Fruit fly (Drosophila melanogaster) whole organism, embryonic: ENCODE results near the gene Eip63F-1.
A peak's percentile ranks its signal among the peaks of the same experiment; 100 is the strongest.

Source experiments
- Abd-B ChIP-seq: fragments of 200-800 bp; sonication (Bioruptor generic); optimal IDR thresholded peaks from 2 replicates; lab custom pipeline; 2018; ENCODE audit warnings: missing biosample characterization, mild to moderate bottlenecking, missing genetic modification characterization, moderate library complexity
- B-H2 ChIP-seq: fragments of 200-800 bp; sonication (Bioruptor generic); optimal IDR thresholded peaks from 2 replicates; lab custom pipeline; 2018; ENCODE audit warnings: missing biosample characterization, mild to moderate bottlenecking, missing genetic modification characterization
- BtbVII ChIP-seq: fragments of 200-800 bp; sonication (Bioruptor generic); optimal IDR thresholded peaks from 3 replicates; lab custom pipeline; 2017; ENCODE audit warnings: missing biosample characterization, mild to moderate bottlenecking, missing genetic modification characterization
- CG10543 ChIP-seq: fragments of 200-800 bp; sonication (Bioruptor generic); optimal IDR thresholded peaks from 3 replicates; lab custom pipeline; 2017; ENCODE audit warnings: missing biosample characterization, mild to moderate bottlenecking, missing genetic modification characterization, moderate library complexity
- CG11456 ChIP-seq: fragments of 200-800 bp; sonication (Bioruptor generic); IDR thresholded peaks from 3 replicates; pipeline ENCODE4 v1.3.6; 2022; ENCODE audit warnings: missing biosample characterization, missing genetic modification characterization
- CG13123 ChIP-seq: fragments of 200-800 bp; sonication (Bioruptor generic); optimal IDR thresholded peaks from 2 replicates; lab custom pipeline; 2016; ENCODE audit warnings: missing biosample characterization, missing genetic modification characterization
- CG13296 ChIP-seq: fragments of 200-800 bp; sonication (Bioruptor generic); optimal IDR thresholded peaks from 3 replicates; lab custom pipeline; 2018; ENCODE audit warnings: missing biosample characterization, mild to moderate bottlenecking, missing genetic modification characterization
- CG13624 ChIP-seq: fragments of 200-800 bp; sonication (Bioruptor generic); optimal IDR thresholded peaks from 2 replicates; lab custom pipeline; 2016; ENCODE audit warnings: missing biosample characterization, missing genetic modification characterization
- CG1602 ChIP-seq: fragments of 200-800 bp; sonication (Bioruptor generic); optimal IDR thresholded peaks from 3 replicates; lab custom pipeline; 2016; ENCODE audit warnings: missing biosample characterization, missing genetic modification characterization
- CG2120 ChIP-seq: fragments of 200-800 bp; sonication (Bioruptor generic); optimal IDR thresholded peaks from 3 replicates; lab custom pipeline; 2016; ENCODE audit warnings: missing biosample characterization, missing genetic modification characterization
- CG2199 ChIP-seq: fragments of 200-800 bp; sonication (Bioruptor generic); IDR thresholded peaks from 3 replicates; pipeline ENCODE4 v1.3.6; 2022; ENCODE audit warnings: missing biosample characterization, missing genetic modification characterization
- CG2712 ChIP-seq: fragments of 200-800 bp; optimal IDR thresholded peaks from 3 replicates; lab custom pipeline; 2019; ENCODE audit warnings: missing biosample characterization, mild to moderate bottlenecking, missing genetic modification characterization, moderate library complexity
- CG2875 ChIP-seq: fragments of 200-800 bp; sonication (Bioruptor generic); optimal IDR thresholded peaks from 2 replicates; lab custom pipeline; 2017; ENCODE audit warnings: missing biosample characterization, mild to moderate bottlenecking, missing genetic modification characterization, missing genetic modification reagents
- CG3065 ChIP-seq: fragments of 200-800 bp; sonication (Bioruptor generic); optimal IDR thresholded peaks from 2 replicates; lab custom pipeline; 2016; ENCODE audit warnings: missing biosample characterization, missing genetic modification characterization
- CG31388 ChIP-seq: fragments of 200-800 bp; sonication (Bioruptor generic); optimal IDR thresholded peaks from 2 replicates; lab custom pipeline; 2016; ENCODE audit warnings: missing biosample characterization, missing genetic modification characterization
- CG3163 ChIP-seq: fragments of 200-800 bp; sonication (Bioruptor generic); optimal IDR thresholded peaks from 3 replicates; lab custom pipeline; 2016; ENCODE audit warnings: missing biosample characterization, missing genetic modification characterization
- CG33213 ChIP-seq: fragments of 200-800 bp; sonication (Bioruptor generic); optimal IDR thresholded peaks from 3 replicates; lab custom pipeline; 2016; ENCODE audit warnings: missing biosample characterization, missing genetic modification characterization
- CG33557 ChIP-seq: fragments of 200-800 bp; sonication (Bioruptor generic); optimal IDR thresholded peaks from 2 replicates; lab custom pipeline; 2019; ENCODE audit warnings: missing biosample characterization, mild to moderate bottlenecking, missing genetic modification characterization, moderate library complexity
- CG4404 ChIP-seq: fragments of 200-800 bp; sonication (Bioruptor generic); IDR thresholded peaks from 2 replicates; pipeline ENCODE4 v1.3.6; 2022; ENCODE audit warnings: missing biosample characterization, missing genetic modification characterization
- CG4854 ChIP-seq: fragments of 200-800 bp; sonication (Bioruptor generic); optimal IDR thresholded peaks from 2 replicates; lab custom pipeline; 2016; ENCODE audit warnings: missing biosample characterization, missing genetic modification characterization, inconsistent platforms
- CG5245 ChIP-seq: fragments of 200-800 bp; sonication (Bioruptor generic); optimal IDR thresholded peaks from 3 replicates; lab custom pipeline; 2016; ENCODE audit warnings: missing biosample characterization, missing genetic modification characterization
- CG6654 ChIP-seq: fragments of 200-800 bp; sonication (Bioruptor generic); optimal IDR thresholded peaks from 2 replicates; lab custom pipeline; 2017; ENCODE audit warnings: missing biosample characterization, mild to moderate bottlenecking, missing genetic modification characterization
- CG8089 ChIP-seq: fragments of 200-800 bp; sonication (Bioruptor generic); optimal IDR thresholded peaks from 3 replicates; lab custom pipeline; 2016; ENCODE audit warnings: missing biosample characterization, missing genetic modification characterization
- CG8944 ChIP-seq: fragments of 200-800 bp; sonication (Bioruptor generic); optimal IDR thresholded peaks from 3 replicates; lab custom pipeline; 2016; ENCODE audit warnings: missing biosample characterization, missing genetic modification characterization
- CG9437 ChIP-seq: fragments of 200-800 bp; sonication (Bioruptor generic); optimal IDR thresholded peaks from 2 replicates; lab custom pipeline; 2018; ENCODE audit warnings: missing biosample characterization, mild to moderate bottlenecking, missing genetic modification characterization
- CG9797 ChIP-seq: fragments of 200-800 bp; sonication (Bioruptor generic); optimal IDR thresholded peaks from 3 replicates; lab custom pipeline; 2018; ENCODE audit warnings: missing biosample characterization, mild to moderate bottlenecking, missing genetic modification characterization
- CG9817 ChIP-seq: fragments of 200-800 bp; sonication (Bioruptor generic); optimal IDR thresholded peaks from 2 replicates; lab custom pipeline; 2018; ENCODE audit warnings: missing biosample characterization, mild to moderate bottlenecking, missing genetic modification characterization, moderate library complexity
- Chrac-16 ChIP-seq: fragments of 200-800 bp; sonication (Bioruptor generic); optimal IDR thresholded peaks from 3 replicates; lab custom pipeline; 2016; ENCODE audit warnings: missing biosample characterization, missing genetic modification characterization
- CkIIα-i1 ChIP-seq: fragments of 200-800 bp; sonication (Bioruptor generic); IDR thresholded peaks from 2 replicates; pipeline ENCODE4 v1.3.6; 2022; ENCODE audit warnings: missing biosample characterization, missing genetic modification characterization
- E2f1 ChIP-seq: fragments of 200-800 bp; sonication (Bioruptor generic); IDR thresholded peaks from 2 replicates; pipeline ENCODE4 v1.3.6; 2022; ENCODE audit warnings: missing biosample characterization, missing genetic modification characterization
- Hmx ChIP-seq: fragments of 200-800 bp; sonication (Bioruptor generic); optimal IDR thresholded peaks from 2 replicates; lab custom pipeline; 2016; ENCODE audit warnings: missing biosample characterization, missing genetic modification characterization
- Hr78 ChIP-seq, 2 experiments: fragments of 200-800 bp in 1 of 2; fragments of >200 bp in 1 of 2; sonication (Bioruptor generic) in 1 of 2; optimal IDR thresholded peaks; 2 replicates each; lab custom pipeline; 2017 to 2019; ENCODE audit warnings: missing biosample characterization in 2 of 2, missing genetic modification characterization in 2 of 2, mild to moderate bottlenecking in 1 of 2, moderate library complexity in 1 of 2
- Med ChIP-seq: fragments of 200-800 bp; sonication (Bioruptor generic); peaks from one replicate; lab custom pipeline; 2016; ENCODE audit warnings: missing biosample characterization, missing genetic modification characterization, mild to moderate bottlenecking, inconsistent platforms, moderate library complexity
- Meics ChIP-seq: fragments of 200-800 bp; sonication (Bioruptor generic); optimal IDR thresholded peaks from 2 replicates; lab custom pipeline; 2017; ENCODE audit warnings: missing biosample characterization, mild to moderate bottlenecking, missing genetic modification characterization
- NFAT ChIP-seq: fragments of 200-800 bp; sonication (Bioruptor generic); IDR thresholded peaks from 2 replicates; pipeline ENCODE4 v1.3.6; 2022; ENCODE audit warnings: missing biosample characterization, missing genetic modification characterization
- Pdp1 ChIP-seq, 2 experiments: fragments of 200-800 bp; sonication (Bioruptor generic); optimal IDR thresholded peaks; 3 replicates each; lab custom pipeline; 2016; ENCODE audit warnings: missing biosample characterization in 2 of 2, missing genetic modification characterization in 2 of 2, mild to moderate bottlenecking in 1 of 2, moderate library complexity in 1 of 2
- Sox102F ChIP-seq: fragments of 200-800 bp; sonication (Bioruptor generic); optimal IDR thresholded peaks from 2 replicates; lab custom pipeline; 2018; ENCODE audit warnings: missing biosample characterization, mild to moderate bottlenecking, missing genetic modification characterization, moderate library complexity
- Sry-δ ChIP-seq: fragments of 200-800 bp; sonication (Bioruptor generic); optimal IDR thresholded peaks from 2 replicates; lab custom pipeline; 2016; ENCODE audit warnings: missing biosample characterization, missing genetic modification characterization
- YL-1 ChIP-seq: fragments of 200-800 bp; sonication (Bioruptor generic); optimal IDR thresholded peaks from 3 replicates; lab custom pipeline; 2017; ENCODE audit warnings: missing biosample characterization, mild to moderate bottlenecking, missing genetic modification characterization
- al ChIP-seq: fragments of 200-800 bp; sonication (Bioruptor generic); IDR thresholded peaks from 2 replicates; pipeline ENCODE4 v1.3.6; 2022; ENCODE audit warnings: missing biosample characterization, missing genetic modification characterization
- crol ChIP-seq: fragments of 200-800 bp; sonication (Bioruptor generic); IDR thresholded peaks from 2 replicates; pipeline ENCODE4 v1.3.6; 2022; ENCODE audit warnings: missing biosample characterization, missing genetic modification characterization
- crp ChIP-seq, 2 experiments: fragments of 200-800 bp; sonication (Bioruptor generic); optimal IDR thresholded peaks; 2 replicates in 1 of 2; 3 replicates in 1 of 2; lab custom pipeline; 2017; ENCODE audit warnings: missing biosample characterization in 2 of 2, missing genetic modification characterization in 2 of 2, mild to moderate bottlenecking in 1 of 2, moderate library complexity in 1 of 2
- dmrt11E ChIP-seq: fragments of 200-800 bp; sonication (Bioruptor generic); optimal IDR thresholded peaks from 3 replicates; lab custom pipeline; 2018; ENCODE audit warnings: missing biosample characterization, mild to moderate bottlenecking, missing genetic modification characterization, moderate library complexity
- eyg ChIP-seq: fragments of 200-800 bp; sonication (Bioruptor generic); optimal IDR thresholded peaks from 3 replicates; lab custom pipeline; 2016; ENCODE audit warnings: missing biosample characterization, missing genetic modification characterization
- fd96Cb ChIP-seq: fragments of 200-800 bp; sonication (Bioruptor generic); optimal IDR thresholded peaks from 2 replicates; lab custom pipeline; 2018; ENCODE audit warnings: missing biosample characterization, mild to moderate bottlenecking, missing genetic modification characterization, moderate library complexity
- gce ChIP-seq: fragments of 200-800 bp; sonication (Bioruptor generic); IDR thresholded peaks from 3 replicates; pipeline ENCODE4 v1.3.6; 2022; ENCODE audit warnings: missing biosample characterization, missing genetic modification characterization
- grau ChIP-seq: fragments of 200-800 bp; optimal IDR thresholded peaks from 3 replicates; lab custom pipeline; 2019; ENCODE audit warnings: missing biosample characterization, mild to moderate bottlenecking, missing genetic modification characterization, moderate library complexity
- lab ChIP-seq: fragments of 200-800 bp; sonication (Bioruptor generic); optimal IDR thresholded peaks from 3 replicates; lab custom pipeline; 2017; ENCODE audit warnings: missing biosample characterization, missing genetic modification characterization, mild to moderate bottlenecking, moderate library complexity, missing genetic modification reagents
- odd ChIP-seq: fragments of 200-800 bp; sonication (Bioruptor generic); optimal IDR thresholded peaks from 2 replicates; lab custom pipeline; 2017; ENCODE audit warnings: missing biosample characterization, mild to moderate bottlenecking, missing genetic modification characterization
- scrt ChIP-seq: fragments of 200-800 bp; sonication (Bioruptor generic); optimal IDR thresholded peaks from 2 replicates; lab custom pipeline; 2018; ENCODE audit warnings: missing biosample characterization, mild to moderate bottlenecking, missing genetic modification characterization, moderate library complexity
- usp ChIP-seq: fragments of >200 bp; optimal IDR thresholded peaks from 2 replicates; lab custom pipeline; 2017; ENCODE audit warnings: missing biosample characterization, missing genetic modification characterization

The Eip63F-1 gene

DNA sequence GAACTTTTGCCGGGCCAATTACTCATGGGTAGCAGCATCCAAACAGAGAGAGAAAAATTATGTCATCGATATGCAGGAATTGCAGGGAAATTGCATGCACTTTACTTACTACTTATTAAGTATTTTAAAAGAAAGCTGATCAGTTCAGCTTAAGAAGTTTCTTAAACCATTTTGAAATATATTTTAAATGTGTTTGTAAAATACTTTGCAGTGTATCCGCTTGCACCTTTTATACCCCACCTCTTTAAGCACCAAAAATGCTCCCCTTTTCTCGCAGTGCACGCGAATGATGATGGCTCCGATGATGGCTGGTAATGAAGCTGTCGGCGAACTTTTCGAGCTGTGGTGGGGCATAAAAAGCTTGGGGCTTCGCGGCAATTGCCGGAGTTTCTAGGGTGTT lies 17.1 kb upstream of the Eip63F-1 start, which contains the start of gene CG14984 (continued):
- peak; percentile 11 for TF ChIP-seq CG13296 (GFP tag; lab: Kevin White, UChicago)
- no peak for TF ChIP-seq eyg
- no peak for TF ChIP-seq Abd-B (GFP tag; lab: Kevin White, UChicago)
- TF ChIP-seq CG6654 (GFP tag; lab: Kevin White, UChicago) = no peak
- no peak for TF ChIP-seq CG3163 (GFP tag; lab: Kevin White, UChicago)
- no peak for TF ChIP-seq odd (GFP tag; lab: Kevin White, UChicago)
- TF ChIP-seq CG13123 = no peak
- TF ChIP-seq Chrac-16 (GFP tag; lab: Kevin White, UChicago) = no peak
- TF ChIP-seq CG4404 = peak; percentile 43; the same call in 1 of the 2 replicates
- TF ChIP-seq CG10543 (GFP tag; lab: Kevin White, UChicago) = no peak
- TF ChIP-seq CG2199 = no peak
- TF ChIP-seq Sry-δ (GFP tag; lab: Kevin White, UChicago) = peak; percentile 18
- peak in 1 of 2 experiments; percentile 16 for TF ChIP-seq Pdp1 (GFP tag; optimal IDR thresholded peaks at IDR 0.05; lab: Kevin White, UChicago)
- TF ChIP-seq CkIIα-i1 (GFP tag; lab: Robert Waterston, UW) = no peak
- peak; percentile 36 for TF ChIP-seq BtbVII (GFP tag; lab: Kevin White, UChicago)
- TF ChIP-seq CG13624 = peak; percentile 14
- TF ChIP-seq Sox102F (GFP tag; lab: Kevin White, UChicago) = peak; percentile 12
- TF ChIP-seq CG2712 = peak; percentile 26
- 0 out of 2 replicates have a peak, but pooled peaks have one; percentile 31 for TF ChIP-seq E2f1 (GFP tag; lab: Robert Waterston, UW)
- TF ChIP-seq YL-1 = no peak
- no peak for TF ChIP-seq CG8089 (GFP tag; lab: Kevin White, UChicago)
- peak; percentile 44 for TF ChIP-seq NFAT (GFP tag; lab: Robert Waterston, UW)
- peak; percentile 39 for TF ChIP-seq grau (tag; lab: Kevin White, UChicago)
- no peak for TF ChIP-seq crol (GFP tag; lab: Robert Waterston, UW)
- no peak for TF ChIP-seq CG1602 (GFP tag; lab: Kevin White, UChicago)
- TF ChIP-seq CG2875 (GFP tag; lab: Kevin White, UChicago) = no peak
- no peak for TF ChIP-seq CG9797 (GFP tag; lab: Kevin White, UChicago)
- TF ChIP-seq Meics (GFP tag; lab: Kevin White, UChicago) = peak; percentile 72
- peak; percentile 80 for TF ChIP-seq scrt (GFP tag; lab: Kevin White, UChicago)
- peak; percentile 16 for TF ChIP-seq fd96Cb (tag; lab: Kevin White, UChicago)
- no peak for TF ChIP-seq CG5245 (GFP tag; lab: Kevin White, UChicago)
- TF ChIP-seq al = peak; percentile 82
- no peak for TF ChIP-seq Hmx (GFP tag; lab: Kevin White, UChicago)
- no peak for TF ChIP-seq usp (GFP tag; lab: Kevin White, UChicago)
- no peak for TF ChIP-seq CG4854 (GFP tag; lab: Kevin White, UChicago)
- no peak for TF ChIP-seq dmrt11E
- no peak for TF ChIP-seq crp (GFP tag; optimal IDR thresholded peaks at IDR 0.05; lab: Kevin White, UChicago)
- TF ChIP-seq Hr78 (GFP tag; optimal IDR thresholded peaks at IDR 0.05; lab: Kevin White, UChicago) = no peak
- TF ChIP-seq CG9437 = no peak
- TF ChIP-seq CG11456 (GFP tag; lab: Robert Waterston, UW) = peak; percentile 71; the same call in 2 of the 3 replicates
- no peak for TF ChIP-seq CG33557 (GFP tag; lab: Kevin White, UChicago)
- peak; percentile 27 for TF ChIP-seq CG33213 (GFP tag; lab: Kevin White, UChicago)
- TF ChIP-seq B-H2 (GFP tag; lab: Kevin White, UChicago) = no peak
- peak; percentile 71 for TF ChIP-seq CG2120 (GFP tag; lab: Kevin White, UChicago)
- TF ChIP-seq CG3065 (GFP tag; lab: Kevin White, UChicago) = no peak
- TF ChIP-seq gce (GFP tag; lab: Robert Waterston, UW) = no peak
- TF ChIP-seq CG31388 = peak; percentile 4
- peak; percentile 86 for TF ChIP-seq Med (GFP tag; lab: Kevin White, UChicago)
- TF ChIP-seq lab (GFP tag; lab: Kevin White, UChicago) = peak; percentile 73
- TF ChIP-seq CG9817 (tag; lab: Kevin White, UChicago) = peak; percentile 19
- no peak for TF ChIP-seq CG8944 (GFP tag; lab: Kevin White, UChicago)
